Worm (Caenorhabditis elegans) whole organism, L4 larva: Measurements from ENCODE around the gene glb-27.

Experiments used
- R02D3.7 ChIP-seq: fragments of 150-350 bp; sonication (generic microtip); optimal IDR thresholded peaks from 3 replicates; lab custom pipeline; 2014; ENCODE audit warnings: missing biosample characterization, missing genetic modification characterization
- ces-1 ChIP-seq: fragments of 150-350 bp; sonication (generic microtip); optimal IDR thresholded peaks from 4 replicates; lab custom pipeline; 2014; ENCODE audit warnings: missing biosample characterization, missing genetic modification reagents, missing genetic modification characterization
- dmd-8 ChIP-seq: fragments of 200-800 bp; sonication (Bioruptor generic); IDR thresholded peaks from 2 replicates; pipeline ENCODE4 v1.3.6; 2022; ENCODE audit warnings: missing genetic modification characterization, missing compliant biosample characterization
- lin-1 ChIP-seq: fragments of 200-800 bp; sonication (Bioruptor generic); IDR thresholded peaks from 2 replicates; pipeline ENCODE4 v1.3.6; 2022; ENCODE audit warnings: missing genetic modification reagents, missing genetic modification characterization, missing compliant biosample characterization
- mep-1 ChIP-seq: fragments of 150-350 bp; sonication (generic microtip); optimal IDR thresholded peaks from 3 replicates; lab custom pipeline; 2014; ENCODE audit warnings: missing biosample characterization, missing genetic modification characterization
- nhr-11 ChIP-seq: fragments of 150-350 bp; optimal IDR thresholded peaks from 2 replicates; lab custom pipeline; 2014; ENCODE audit warnings: missing biosample characterization, missing genetic modification characterization
- nhr-77 ChIP-seq: fragments of 150-350 bp; optimal IDR thresholded peaks from 2 replicates; lab custom pipeline; 2014; ENCODE audit warnings: missing biosample characterization, missing genetic modification characterization
- unc-62 ChIP-seq, 3 experiments: fragments of 150-350 bp in 1 of 3; sonication (generic microtip); optimal IDR thresholded peaks in 2 of 3; peaks in 1 of 3; 1 replicate in 1 of 3; 2 replicates in 2 of 3; lab custom pipeline; 2014 to 2017; ENCODE audit warnings: missing biosample characterization in 3 of 3, missing genetic modification characterization in 3 of 3, missing genetic modification reagents in 3 of 3, missing genotype in 1 of 3

- TF ChIP-seq R02D3.7 (no peak), dmd-8 (GFP tag; lab: Robert Waterston, UW) (no peak), mep-1 (tag; lab: Kevin White, UChicago) (no peak), ces-1 (no peak), unc-62 (GFP tag; optimal IDR thresholded peaks at IDR 0.05 in 1 of 2; lab: Kevin White, UChicago) (no peak), unc-62 (tag; optimal IDR thresholded peaks at IDR 0.05; lab: Kevin White, UChicago) (no peak), lin-1 (GFP tag; lab: Robert Waterston, UW) (no peak), nhr-77 (no peak), nhr-11 (tag; lab: Kevin White, UChicago) (no peak)
These were observed 19.1 kb upstream of the glb-27 start, which contains the start of gene puf-5 for ce11 chrII:8575184-8575583.
